Worm (Caenorhabditis elegans) whole organism, mixed stage, embryonic: ENCODE measurements around the gene rpy-1.
A peak's percentile ranks its signal among the peaks of the same experiment; 100 is the strongest.

Experiments used
- M03D4.4 ChIP-seq: sonication (generic microtip); optimal IDR thresholded peaks from 2 replicates; lab custom pipeline; 2017; ENCODE audit warnings: mild to moderate bottlenecking, missing genetic modification characterization, missing compliant biosample characterization
- bed-3 ChIP-seq: fragments of 200-800 bp; sonication (Bioruptor generic); optimal IDR thresholded peaks from 3 replicates; lab custom pipeline; 2018; ENCODE audit warnings: mild to moderate bottlenecking, missing genetic modification characterization, moderate library complexity, missing compliant biosample characterization
- blmp-1 ChIP-seq: fragments of 150-350 bp; optimal IDR thresholded peaks from 2 replicates; lab custom pipeline; 2014; ENCODE audit warnings: missing biosample characterization, missing genetic modification characterization
- ceh-39 ChIP-seq: fragments of 150-350 bp; optimal IDR thresholded peaks from 2 replicates; lab custom pipeline; 2014; ENCODE audit warnings: missing biosample characterization, missing genetic modification characterization
- ceh-83 ChIP-seq: fragments of 200-800 bp; sonication (Bioruptor generic); optimal IDR thresholded peaks from 2 replicates; lab custom pipeline; 2018; ENCODE audit warnings: mild to moderate bottlenecking, missing genetic modification characterization, missing compliant biosample characterization
- cnd-1 ChIP-seq: fragments of 200-800 bp; sonication (Bioruptor generic); optimal IDR thresholded peaks from 2 replicates; lab custom pipeline; 2018; ENCODE audit warnings: mild to moderate bottlenecking, missing genetic modification characterization, missing compliant biosample characterization
- elt-1 ChIP-seq: sonication (generic microtip); optimal IDR thresholded peaks from 2 replicates; lab custom pipeline; 2017; ENCODE audit warnings: missing genetic modification characterization, mild to moderate bottlenecking, missing compliant biosample characterization, antibody characterized with exemption, moderate library complexity, borderline replicate concordance; ENCODE audit not compliant: insufficient read depth
- elt-3 ChIP-seq: fragments of 150-350 bp; optimal IDR thresholded peaks from 2 replicates; lab custom pipeline; 2014; ENCODE audit warnings: missing biosample characterization, missing genetic modification characterization
- flh-1 ChIP-seq: fragments of 200-800 bp; sonication (Bioruptor generic); optimal IDR thresholded peaks from 2 replicates; lab custom pipeline; 2018; ENCODE audit warnings: mild to moderate bottlenecking, missing genetic modification characterization, moderate library complexity, missing compliant biosample characterization
- ham-2 ChIP-seq: fragments of 200-800 bp; sonication (Bioruptor generic); optimal IDR thresholded peaks from 2 replicates; lab custom pipeline; 2018; ENCODE audit warnings: mild to moderate bottlenecking, missing genetic modification characterization, missing compliant biosample characterization
- hlh-1 ChIP-seq: fragments of 150-350 bp; optimal IDR thresholded peaks from 2 replicates; lab custom pipeline; 2014; ENCODE audit warnings: missing biosample characterization, missing genetic modification reagents, missing genetic modification characterization
- lin-32 ChIP-seq: fragments of 200-800 bp; sonication (Bioruptor generic); optimal IDR thresholded peaks from 2 replicates; lab custom pipeline; 2018; ENCODE audit warnings: mild to moderate bottlenecking, missing genetic modification characterization, missing compliant biosample characterization
- lsy-2 ChIP-seq: fragments of 150-350 bp; optimal IDR thresholded peaks from 2 replicates; lab custom pipeline; 2014; ENCODE audit warnings: missing biosample characterization, missing genetic modification characterization
- mab-5 ChIP-seq: fragments of 150-350 bp; optimal IDR thresholded peaks from 2 replicates; lab custom pipeline; 2014; ENCODE audit warnings: missing biosample characterization, missing genetic modification characterization
- mep-1 ChIP-seq: fragments of 150-350 bp; optimal IDR thresholded peaks from 2 replicates; lab custom pipeline; 2017; ENCODE audit warnings: missing biosample characterization, missing genetic modification reagents, missing genetic modification characterization, inconsistent platforms
- mls-2 ChIP-seq: sonication (generic microtip); optimal IDR thresholded peaks from 2 replicates; lab custom pipeline; 2016; ENCODE audit warnings: mild to moderate bottlenecking, missing genetic modification characterization, moderate library complexity, missing compliant biosample characterization
- nhr-2 ChIP-seq: fragments of 150-350 bp; optimal IDR thresholded peaks from 2 replicates; lab custom pipeline; 2014; ENCODE audit warnings: missing biosample characterization, missing genetic modification characterization
- nhr-237 ChIP-seq: fragments of 150-350 bp; optimal IDR thresholded peaks from 2 replicates; lab custom pipeline; 2014; ENCODE audit warnings: missing biosample characterization, missing genetic modification characterization
- nhr-28 ChIP-seq: fragments of 150-350 bp; optimal IDR thresholded peaks from 2 replicates; lab custom pipeline; 2014; ENCODE audit warnings: missing biosample characterization, missing genetic modification characterization
- nhr-76 ChIP-seq: sonication (generic microtip); optimal IDR thresholded peaks from 2 replicates; lab custom pipeline; 2017; ENCODE audit warnings: missing biosample characterization, missing genetic modification characterization
- pha-4 ChIP-seq: fragments of 150-350 bp; optimal IDR thresholded peaks from 2 replicates; lab custom pipeline; 2018; ENCODE audit warnings: missing biosample characterization, missing genetic modification reagents, missing genetic modification characterization
- sem-2 ChIP-seq: fragments of 200-800 bp; sonication (Bioruptor generic); optimal IDR thresholded peaks from 2 replicates; lab custom pipeline; 2018; ENCODE audit warnings: mild to moderate bottlenecking, missing genetic modification characterization, missing compliant biosample characterization
- snpc-4 ChIP-seq: fragments of 150-350 bp; optimal IDR thresholded peaks from 2 replicates; lab custom pipeline; 2014; ENCODE audit warnings: missing biosample characterization, missing genetic modification characterization
- sptf-1 ChIP-seq: sonication (generic microtip); optimal IDR thresholded peaks from 2 replicates; lab custom pipeline; 2017; ENCODE audit warnings: mild to moderate bottlenecking, missing genetic modification characterization, moderate library complexity, missing compliant biosample characterization
- tbx-8 ChIP-seq: fragments of 200-800 bp; sonication (Bioruptor generic); optimal IDR thresholded peaks from 2 replicates; lab custom pipeline; 2018; ENCODE audit warnings: mild to moderate bottlenecking, missing genetic modification characterization, moderate library complexity, missing compliant biosample characterization
- unc-120 ChIP-seq: sonication (generic microtip); optimal IDR thresholded peaks from 2 replicates; lab custom pipeline; 2017; ENCODE audit warnings: missing genetic modification characterization, missing compliant biosample characterization; ENCODE audit not compliant: poor library complexity, severe bottlenecking
- unc-39 ChIP-seq: fragments of 150-350 bp; optimal IDR thresholded peaks from 2 replicates; lab custom pipeline; 2014; ENCODE audit warnings: missing biosample characterization, missing genetic modification characterization
- unc-62 ChIP-seq: fragments of 150-350 bp; optimal IDR thresholded peaks from 2 replicates; lab custom pipeline; 2014; ENCODE audit warnings: missing biosample characterization, missing genetic modification reagents, missing genetic modification characterization
- zip-8 ChIP-seq: fragments of 150-350 bp; optimal IDR thresholded peaks from 2 replicates; lab custom pipeline; 2014; ENCODE audit warnings: missing biosample characterization, missing genetic modification characterization
- ztf-11 ChIP-seq: fragments of 150-350 bp; optimal IDR thresholded peaks from 2 replicates; lab custom pipeline; 2014; ENCODE audit warnings: missing biosample characterization, missing genetic modification characterization

rpy-1 gene

DNA sequence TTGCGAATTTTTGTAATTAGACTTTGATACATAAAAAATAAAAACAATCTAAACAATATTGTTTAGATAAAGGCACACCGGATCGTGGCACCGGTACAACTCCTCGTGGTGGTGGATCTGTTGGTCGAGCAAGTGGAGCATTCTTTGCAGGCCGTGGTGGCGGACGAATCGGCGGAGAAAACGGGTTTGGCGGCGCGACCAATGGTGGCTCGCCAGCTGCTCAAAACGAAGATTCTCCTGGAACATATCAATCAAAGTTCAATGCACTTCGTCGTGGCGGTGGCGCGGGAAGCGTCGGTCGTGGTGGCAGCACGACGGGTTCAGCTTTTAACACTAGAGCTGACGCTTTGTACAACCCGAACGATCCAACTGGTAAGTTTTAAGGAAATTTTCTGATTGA lies 19.5 kb downstream of the rpy-1 start:
- no peak for TF ChIP-seq hlh-1 (tag; lab: Kevin White, UChicago)
- TF ChIP-seq, all 35 proteins: peak for 0

DNA sequence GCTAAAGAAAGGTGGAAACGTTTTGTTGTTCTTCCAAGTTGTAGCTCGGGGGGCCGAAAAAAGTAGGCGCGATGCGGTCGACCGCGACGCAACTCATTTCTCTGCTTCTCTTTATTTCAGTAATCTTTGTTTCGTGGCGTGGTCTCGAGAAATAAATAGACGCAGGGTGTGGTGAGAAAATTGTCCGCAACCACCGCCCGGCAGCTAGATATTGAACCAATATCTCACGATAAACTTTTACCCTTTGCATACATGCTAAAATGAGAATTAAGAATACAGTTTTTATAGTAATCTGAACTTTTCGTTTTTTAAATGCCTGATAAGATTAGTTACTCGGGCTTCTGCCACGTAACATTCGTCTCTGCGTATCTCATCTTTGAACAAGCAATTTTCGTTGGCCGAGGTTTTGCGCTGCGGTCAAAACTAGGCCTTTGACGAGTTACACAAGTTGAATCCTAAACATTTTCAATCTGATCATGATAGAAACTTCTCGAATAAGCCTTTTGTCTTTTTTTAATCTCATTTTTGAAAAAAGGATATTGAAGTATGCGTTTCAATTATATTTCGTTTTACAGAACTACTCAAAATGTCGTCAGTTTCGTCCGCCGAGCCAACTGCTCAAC lies 21.7 kb downstream of the rpy-1 start, which contains the start of gene gyf-1:
gyf-1 (plus strand) TSS at position 573 of the 623 bp plus-strand sequence.
- no peak for TF ChIP-seq nhr-76
- TF ChIP-seq sptf-1 (tag; lab: Kevin White, UChicago) = no peak
- TF ChIP-seq ham-2 (GFP tag; lab: Kevin White, UChicago) = peak; percentile 23
- peak; percentile 18 for TF ChIP-seq unc-120 (tag; lab: Kevin White, UChicago)
- peak; percentile 8 for TF ChIP-seq lsy-2 (tag; lab: Kevin White, UChicago)
- no peak for TF ChIP-seq blmp-1
- TF ChIP-seq, all 35 proteins: peak for 3

DNA sequence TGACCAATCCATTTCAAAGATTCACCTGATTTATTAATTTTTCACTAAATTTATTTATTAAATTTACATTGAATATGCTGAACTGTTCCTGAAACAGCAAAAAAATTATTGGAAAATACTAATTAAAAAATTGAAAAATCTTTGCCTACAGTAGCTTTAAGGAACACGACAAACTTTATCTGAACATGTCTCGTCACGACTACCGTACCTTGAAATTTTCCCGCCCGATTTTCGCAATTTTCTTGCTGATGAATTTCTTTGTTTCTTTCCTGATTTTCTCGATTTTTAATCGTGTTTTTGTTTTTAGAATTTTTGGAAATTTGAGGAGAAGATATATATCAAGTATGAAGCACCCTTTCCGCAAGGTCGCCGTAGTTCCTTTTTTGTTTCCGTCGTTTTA lies 22.5 kb downstream of the rpy-1 start:
- TF ChIP-seq nhr-237 (tag; lab: Kevin White, UChicago) (no peak), elt-3 (tag; lab: Kevin White, UChicago) (no peak), unc-120 (tag; lab: Kevin White, UChicago) (no peak), ztf-11 (tag; lab: Kevin White, UChicago) (no peak), sptf-1 (tag; lab: Kevin White, UChicago) (no peak), pha-4 (tag; lab: Kevin White, UChicago) (no peak), blmp-1 (no peak), nhr-2 (tag; lab: Kevin White, UChicago) (no peak), sem-2 (GFP tag; lab: Kevin White, UChicago) (no peak), mls-2 (tag; lab: Kevin White, UChicago) (no peak), zip-8 (tag; lab: Kevin White, UChicago) (no peak), M03D4.4 (tag; lab: Kevin White, UChicago) (no peak), hlh-1 (tag; lab: Kevin White, UChicago) (no peak), snpc-4 (no peak), mab-5 (no peak), unc-39 (tag; lab: Kevin White, UChicago) (no peak), elt-1 (no peak)

DNA sequence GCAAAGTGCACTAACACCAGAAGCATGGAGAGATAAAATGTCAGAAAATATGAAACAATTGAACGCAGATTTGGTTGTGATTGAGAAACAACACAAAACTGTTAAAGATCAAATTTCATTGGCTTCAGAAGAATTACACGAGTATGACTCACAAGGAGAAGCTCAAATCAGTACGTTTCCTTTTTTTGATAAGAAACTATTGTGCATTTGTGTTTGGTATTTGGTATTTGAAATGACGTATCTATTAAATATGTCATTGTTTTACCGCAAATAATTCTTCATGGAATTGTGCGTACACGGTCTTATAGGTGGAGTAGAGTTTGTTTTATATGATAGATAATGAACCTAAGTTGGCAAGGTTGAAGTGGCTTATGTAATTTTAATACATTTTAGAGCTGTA lies 24.0 kb downstream of the rpy-1 start:
- TF ChIP-seq cnd-1 (tag; lab: Kevin White, UChicago) = no peak
- no peak for TF ChIP-seq nhr-28
- TF ChIP-seq nhr-237 (tag; lab: Kevin White, UChicago) = no peak
- TF ChIP-seq unc-39 (tag; lab: Kevin White, UChicago) = no peak

DNA sequence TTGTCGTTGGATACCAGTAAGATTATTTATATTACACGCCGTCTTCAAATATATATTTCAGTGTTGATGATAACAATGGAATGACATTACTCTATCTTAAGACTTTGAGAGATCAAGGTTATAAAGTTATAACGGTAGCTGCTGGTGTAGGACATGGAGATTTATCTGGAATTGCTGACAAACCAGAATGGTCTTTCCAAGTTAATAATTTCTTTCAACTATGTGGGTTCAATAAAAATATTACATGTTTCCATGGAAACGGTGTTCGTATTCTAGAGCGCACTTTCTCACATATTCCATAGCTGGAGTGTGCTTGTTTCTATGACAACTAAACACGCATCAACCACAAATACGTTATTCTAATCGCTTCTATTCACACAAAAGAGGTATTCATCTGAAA lies 25.7 kb downstream of the rpy-1 start, which contains the start of gene ift-74:
ift-74 (plus strand) TSS at position 301 of the 400 bp plus-strand sequence.
- TF ChIP-seq bed-3 (GFP tag; lab: Kevin White, UChicago) = no peak
- TF ChIP-seq nhr-76 = no peak
- no peak for TF ChIP-seq ceh-83 (GFP tag; lab: Kevin White, UChicago)
- no peak for TF ChIP-seq sem-2 (GFP tag; lab: Kevin White, UChicago)
- no peak for TF ChIP-seq flh-1
- no peak for TF ChIP-seq mep-1
- no peak for TF ChIP-seq mls-2 (tag; lab: Kevin White, UChicago)
- TF ChIP-seq unc-62 = no peak
- TF ChIP-seq elt-1 = no peak
- no peak for TF ChIP-seq ceh-39
- TF ChIP-seq lin-32 (GFP tag; lab: Kevin White, UChicago) = no peak
- no peak for TF ChIP-seq ham-2 (GFP tag; lab: Kevin White, UChicago)
- no peak for TF ChIP-seq tbx-8 (GFP tag; lab: Kevin White, UChicago)
- no peak for TF ChIP-seq nhr-2 (tag; lab: Kevin White, UChicago)
- TF ChIP-seq, all 35 proteins: peak for 0

DNA sequence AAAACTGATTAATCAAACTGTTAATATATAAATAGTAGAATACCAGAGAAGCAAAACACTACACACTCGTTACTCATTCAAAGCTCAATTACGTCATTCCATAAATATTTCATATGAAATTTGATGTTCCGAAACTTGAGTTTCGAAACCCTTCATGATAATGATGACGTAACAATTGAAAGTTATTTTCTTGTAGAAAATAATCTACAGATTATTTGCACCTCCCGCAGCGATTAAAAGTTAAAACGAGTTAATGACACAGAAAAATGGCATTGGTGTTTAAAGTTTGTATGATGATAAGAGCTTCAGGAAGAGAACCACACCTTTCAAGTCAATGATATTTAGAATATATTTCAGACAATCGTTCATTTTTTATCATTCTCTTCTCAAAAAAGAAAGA lies 31.5 kb downstream of the rpy-1 start, which contains the start of gene H43E16.1:
H43E16.1 (plus strand) TSS at position 375 of the 400 bp plus-strand sequence.
- TF ChIP-seq mab-5 (no peak), zip-8 (tag; lab: Kevin White, UChicago) (peak; percentile 97), lsy-2 (tag; lab: Kevin White, UChicago) (no peak)
